Fruit fly (Drosophila melanogaster) whole organism, larva: Measurements from ENCODE around the gene CG32099.

Source experiments
- noc ChIP-seq: fragments of 200-800 bp; sonication (Bioruptor generic); optimal IDR thresholded peaks from 3 replicates; lab custom pipeline; 2019; ENCODE audit warnings: missing biosample characterization, mild to moderate bottlenecking, missing genetic modification characterization, moderate library complexity

Gene CG32099

dm6 chr3L:12177301-12177700 lies 28.2 kb downstream of the CG32099 start, which contains the start of gene CAH2:
Gene CAH2, plus strand, starts transcription at chr3L:12177601.
- no peak for TF ChIP-seq noc

- peak; percentile 21 for TF ChIP-seq noc
These were observed 29.9 kb downstream of the CG32099 start for dm6 chr3L:12178847-12179437.

- TF ChIP-seq noc = no peak
These were observed 34.9 kb downstream of the CG32099 start for dm6 chr3L:12183967-12184366.

- TF ChIP-seq noc = no peak
These were observed 35.5 kb downstream of the CG32099 start, which contains the start of gene Miox for dm6 chr3L:12184564-12185034. Gene Miox, plus strand, starts transcription at chr3L:12184984.

dm6 chr3L:12185336-12185735 lies 36.3 kb downstream of the CG32099 start:
- TF ChIP-seq noc = no peak

DNA sequence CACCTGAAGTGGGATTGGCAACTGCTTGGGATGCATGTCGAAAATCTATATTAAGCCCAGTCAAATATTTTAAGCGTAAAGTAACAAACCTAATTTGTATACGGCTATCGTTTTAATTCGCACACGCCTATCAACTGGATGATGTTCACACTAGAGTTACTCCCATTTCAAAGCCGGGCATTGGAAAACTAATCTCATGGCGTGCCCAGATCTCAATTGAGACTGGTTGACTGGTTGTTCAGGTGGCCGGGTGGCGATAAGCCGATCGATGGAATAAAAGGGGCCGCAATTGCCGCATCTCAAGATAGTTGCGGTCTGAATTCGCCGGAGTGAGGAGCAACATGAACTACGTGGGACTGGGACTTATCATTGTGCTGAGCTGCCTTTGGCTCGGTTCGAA lies 39.4 kb downstream of the CG32099 start, which contains the start of gene Est-6:
TSS of gene Est-6 (plus strand) at position 301 of the 400 bp plus-strand sequence.
- TF ChIP-seq noc = no peak

dm6 chr3L:12190433-12190832 lies 41.4 kb downstream of the CG32099 start, which contains the start of gene Est-P:
Gene Est-P, plus strand, starts transcription at chr3L:12190733.
- no peak for TF ChIP-seq noc

DNA sequence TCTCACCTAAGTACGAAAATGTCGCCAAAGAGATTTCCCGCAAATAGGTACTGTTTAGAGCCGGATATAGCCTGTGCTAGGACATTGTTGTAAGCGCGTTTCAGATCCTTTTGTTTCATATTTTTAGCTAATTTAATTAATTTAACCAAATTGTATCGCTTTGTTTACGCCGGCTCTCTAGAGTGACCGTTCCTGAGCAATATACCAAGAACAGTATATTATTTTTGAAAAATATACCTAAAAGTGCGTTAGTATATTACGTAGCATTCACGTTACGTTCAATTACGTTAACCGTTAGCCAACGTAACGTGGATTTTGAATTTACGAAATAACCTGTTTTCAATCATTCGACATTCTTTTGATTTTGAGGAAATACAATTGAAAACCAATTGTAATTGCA lies 44.4 kb downstream of the CG32099 start, which contains the start of gene thoc6:
TSS of gene thoc6 (minus strand) at position 204 of the 400 bp plus-strand sequence.
- TF ChIP-seq noc = no peak

DNA sequence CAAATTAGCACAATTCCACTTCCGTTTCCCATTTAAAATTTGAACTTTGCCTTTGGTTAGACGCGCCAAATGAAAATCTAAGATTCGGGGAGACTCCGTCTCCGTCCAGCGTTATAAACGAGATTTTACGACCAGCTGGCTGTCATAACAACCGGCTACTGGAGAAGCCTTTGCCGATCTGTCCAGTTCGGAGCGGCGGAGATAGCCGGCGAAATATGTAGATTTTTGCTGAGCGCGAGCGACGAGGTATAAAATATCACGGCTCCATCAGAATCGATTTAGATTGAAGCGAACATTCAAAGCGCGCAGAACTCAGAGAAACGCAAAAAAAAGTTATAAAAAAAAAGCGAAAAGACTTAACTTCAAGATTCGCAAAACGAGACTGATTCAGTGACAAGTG lies 48.4 kb downstream of the CG32099 start, which contains the start of gene CG11529:
TSS of gene CG11529 (plus strand) at position 301 of the 400 bp plus-strand sequence.
- no peak for TF ChIP-seq noc
